Worm (Caenorhabditis elegans) whole organism, early embryonic: ENCODE results near the gene Y59A8B.24.

Source experiments
- F13C5.2 ChIP-seq: sonication (generic microtip); optimal IDR thresholded peaks from 2 replicates; lab custom pipeline; 2017; ENCODE audit warnings: mild to moderate bottlenecking, missing genetic modification characterization, inconsistent platforms, missing compliant biosample characterization
- aly-1 ChIP-seq: sonication (generic microtip); optimal IDR thresholded peaks from 2 replicates; lab custom pipeline; 2016; ENCODE audit warnings: missing genetic modification characterization, missing compliant biosample characterization
- ama-1 ChIP-seq: fragments of 150-350 bp; optimal IDR thresholded peaks from 2 replicates; lab custom pipeline; 2014
- ceh-36 ChIP-seq: sonication (generic microtip); optimal IDR thresholded peaks from 2 replicates; lab custom pipeline; 2016; ENCODE audit warnings: missing genetic modification characterization, inconsistent platforms, missing compliant biosample characterization
- hmg-4 ChIP-seq: fragments of 200-800 bp; sonication (Bioruptor generic); optimal IDR thresholded peaks from 2 replicates; lab custom pipeline; 2018; ENCODE audit warnings: mild to moderate bottlenecking, missing genetic modification characterization, missing compliant biosample characterization
- sea-1 ChIP-seq: fragments of 200-800 bp; sonication (Bioruptor generic); conservative IDR thresholded peaks from 2 replicates; pipeline ENCODE4 v1.3.6; 2022; ENCODE audit warnings: missing genetic modification characterization, missing compliant biosample characterization

ce11 chrV:17962500-17962899 is 10.8 kb downstream of the Y59A8B.24 start:
- TF ChIP-seq hmg-4 (GFP tag; lab: Kevin White, UChicago): no peak
- no peak for TF ChIP-seq F13C5.2 (tag; lab: Kevin White, UChicago)
- no peak for TF ChIP-seq ama-1 (lab: Kevin White, UChicago)
- TF ChIP-seq ceh-36 (tag; lab: Kevin White, UChicago): no peak
- no peak for TF ChIP-seq aly-1 (tag; lab: Kevin White, UChicago)
- no peak for TF ChIP-seq sea-1 (GFP tag; lab: Robert Waterston, UW)
